Worm (Caenorhabditis elegans) whole organism, late embryonic: ENCODE results near the gene dhhc-6.
A peak's percentile ranks its signal among the peaks of the same experiment; 100 is the strongest.

Experiments
- C08G9.2 ChIP-seq: sonication (generic microtip); optimal IDR thresholded peaks from 2 replicates; lab custom pipeline; 2016; ENCODE audit warnings: mild to moderate bottlenecking, missing genetic modification characterization, moderate library complexity, missing compliant biosample characterization
- C38D4.7 ChIP-seq: fragments of 200-800 bp; sonication (Bioruptor generic); optimal IDR thresholded peaks from 2 replicates; lab custom pipeline; 2018; ENCODE audit warnings: mild to moderate bottlenecking, missing genetic modification characterization, moderate library complexity, missing compliant biosample characterization
- K02D7.2 ChIP-seq: sonication (generic microtip); optimal IDR thresholded peaks from 2 replicates; lab custom pipeline; 2017; ENCODE audit warnings: mild to moderate bottlenecking, missing genetic modification characterization, missing compliant biosample characterization
- T23F11.4 ChIP-seq: fragments of 200-800 bp; sonication (Bioruptor generic); optimal IDR thresholded peaks from 2 replicates; lab custom pipeline; 2018; ENCODE audit warnings: mild to moderate bottlenecking, missing genetic modification characterization, missing compliant biosample characterization
- ama-1 ChIP-seq: fragments of 150-350 bp; optimal IDR thresholded peaks from 2 replicates; lab custom pipeline; 2014
- ceh-2 ChIP-seq: sonication (generic microtip); optimal IDR thresholded peaks from 2 replicates; lab custom pipeline; 2016; ENCODE audit warnings: missing genotype, missing genetic modification characterization, missing compliant biosample characterization
- ceh-22 ChIP-seq: sonication (generic microtip); optimal IDR thresholded peaks from 2 replicates; lab custom pipeline; 2017; ENCODE audit warnings: missing biosample characterization, missing genetic modification characterization
- ceh-24 ChIP-seq: sonication (generic microtip); optimal IDR thresholded peaks from 2 replicates; lab custom pipeline; 2016; ENCODE audit warnings: mild to moderate bottlenecking, missing genetic modification characterization, missing compliant biosample characterization
- ceh-30 ChIP-seq: fragments of 150-350 bp; optimal IDR thresholded peaks from 2 replicates; lab custom pipeline; 2014; ENCODE audit warnings: missing biosample characterization, missing genetic modification characterization
- ceh-31 ChIP-seq: sonication (generic microtip); optimal IDR thresholded peaks from 2 replicates; lab custom pipeline; 2016; ENCODE audit warnings: missing genetic modification characterization, missing compliant biosample characterization
- ceh-45 ChIP-seq: fragments of 200-800 bp; sonication (Bioruptor generic); IDR thresholded peaks from 2 replicates; pipeline ENCODE4 v1.3.6; 2022; ENCODE audit warnings: missing genetic modification reagents, missing genetic modification characterization, missing compliant biosample characterization
- ceh-48 ChIP-seq: sonication (generic microtip); optimal IDR thresholded peaks from 2 replicates; lab custom pipeline; 2016; ENCODE audit warnings: missing genetic modification characterization, inconsistent platforms, missing compliant biosample characterization
- ceh-6 ChIP-seq: fragments of 200-800 bp; sonication (Bioruptor generic); optimal IDR thresholded peaks from 2 replicates; lab custom pipeline; 2018; ENCODE audit warnings: mild to moderate bottlenecking, missing genetic modification characterization, missing compliant biosample characterization
- ceh-9 ChIP-seq: sonication (generic microtip); optimal IDR thresholded peaks from 2 replicates; lab custom pipeline; 2016; ENCODE audit warnings: mild to moderate bottlenecking, missing genetic modification characterization, inconsistent platforms, missing compliant biosample characterization
- che-1 ChIP-seq: sonication (generic microtip); optimal IDR thresholded peaks from 2 replicates; lab custom pipeline; 2016; ENCODE audit warnings: mild to moderate bottlenecking, missing genetic modification characterization, missing compliant biosample characterization
- dve-1 ChIP-seq: sonication (generic microtip); optimal IDR thresholded peaks from 2 replicates; lab custom pipeline; 2017; ENCODE audit warnings: antibody characterized with exemption, mild to moderate bottlenecking, missing genetic modification characterization, missing compliant biosample characterization
- elt-2 ChIP-seq: sonication (generic microtip); optimal IDR thresholded peaks from 2 replicates; lab custom pipeline; 2016; ENCODE audit warnings: missing genetic modification reagents, missing genetic modification characterization, missing compliant biosample characterization
- elt-4 ChIP-seq: sonication (generic microtip); optimal IDR thresholded peaks from 2 replicates; lab custom pipeline; 2016; ENCODE audit warnings: missing genetic modification characterization, missing compliant biosample characterization
- ets-4 ChIP-seq: sonication (generic microtip); optimal IDR thresholded peaks from 2 replicates; lab custom pipeline; 2016; ENCODE audit warnings: missing genetic modification characterization, missing compliant biosample characterization
- hlh-13 ChIP-seq: fragments of 200-800 bp; sonication (Bioruptor generic); optimal IDR thresholded peaks from 2 replicates; lab custom pipeline; 2018; ENCODE audit warnings: mild to moderate bottlenecking, missing genetic modification characterization, missing compliant biosample characterization
- hlh-6 ChIP-seq: sonication (generic microtip); optimal IDR thresholded peaks from 2 replicates; lab custom pipeline; 2016; ENCODE audit warnings: missing genotype, missing genetic modification characterization, missing compliant biosample characterization
- lim-6 ChIP-seq: sonication (generic microtip); optimal IDR thresholded peaks from 2 replicates; lab custom pipeline; 2016; ENCODE audit warnings: missing genetic modification characterization, missing compliant biosample characterization
- lin-11 ChIP-seq: fragments of 200-800 bp; sonication (Bioruptor generic); optimal IDR thresholded peaks from 2 replicates; lab custom pipeline; 2018; ENCODE audit warnings: mild to moderate bottlenecking, missing genetic modification characterization, missing compliant biosample characterization
- nfya-1 ChIP-seq: sonication (generic microtip); optimal IDR thresholded peaks from 2 replicates; lab custom pipeline; 2017; ENCODE audit warnings: missing genetic modification characterization, mild to moderate bottlenecking, missing compliant biosample characterization, antibody characterized with exemption, moderate library complexity
- nhr-11 ChIP-seq: fragments of 150-350 bp; optimal IDR thresholded peaks from 2 replicates; lab custom pipeline; 2014; ENCODE audit warnings: missing biosample characterization, missing genetic modification characterization
- npax-4 ChIP-seq: sonication (generic microtip); optimal IDR thresholded peaks from 2 replicates; lab custom pipeline; 2016; ENCODE audit warnings: missing genetic modification characterization, missing compliant biosample characterization
- pat-9 ChIP-seq: fragments of 200-800 bp; sonication (Bioruptor generic); optimal IDR thresholded peaks from 2 replicates; lab custom pipeline; 2018; ENCODE audit warnings: mild to moderate bottlenecking, missing genetic modification characterization, moderate library complexity, missing compliant biosample characterization
- pax-1 ChIP-seq: fragments of 150-350 bp; optimal IDR thresholded peaks from 2 replicates; lab custom pipeline; 2014; ENCODE audit warnings: missing biosample characterization, missing genetic modification characterization
- pha-4 ChIP-seq: fragments of 150-350 bp; optimal IDR thresholded peaks from 2 replicates; lab custom pipeline; 2018; ENCODE audit warnings: missing biosample characterization, missing genetic modification reagents, missing genetic modification characterization
- rnt-1 ChIP-seq: sonication (generic microtip); optimal IDR thresholded peaks from 2 replicates; lab custom pipeline; 2016; ENCODE audit warnings: missing genetic modification characterization, missing compliant biosample characterization
- sox-2 ChIP-seq: fragments of 200-800 bp; sonication (Bioruptor generic); IDR thresholded peaks from 2 replicates; pipeline ENCODE4 v1.3.6; 2022; ENCODE audit warnings: missing genetic modification reagents, missing genetic modification characterization, missing compliant biosample characterization
- tbx-2 ChIP-seq: sonication (generic microtip); optimal IDR thresholded peaks from 2 replicates; lab custom pipeline; 2016; ENCODE audit warnings: missing genetic modification characterization, missing compliant biosample characterization
- ttx-3 ChIP-seq: sonication (generic microtip); optimal IDR thresholded peaks from 2 replicates; lab custom pipeline; 2016; ENCODE audit warnings: missing genetic modification reagents, missing genetic modification characterization, missing compliant biosample characterization
- unc-3 ChIP-seq, 2 experiments: fragments of 200-800 bp in 1 of 2; sonication (Bioruptor generic) in 1 of 2; sonication (generic microtip) in 1 of 2; conservative IDR thresholded peaks in 1 of 2; optimal IDR thresholded peaks in 1 of 2; 2 replicates each; pipeline versions ENCODE4 v1.3.6 to Lab custom; 2016 to 2022; ENCODE audit warnings: missing compliant biosample characterization in 2 of 2, missing genetic modification characterization in 2 of 2, missing genetic modification reagents in 1 of 2
- unc-55 ChIP-seq: sonication (generic microtip); optimal IDR thresholded peaks from 2 replicates; lab custom pipeline; 2017; ENCODE audit warnings: missing biosample characterization, missing genetic modification reagents, missing genetic modification characterization
- zip-5 ChIP-seq: sonication (generic microtip); optimal IDR thresholded peaks from 2 replicates; lab custom pipeline; 2016; ENCODE audit warnings: missing genetic modification characterization, missing compliant biosample characterization

Gene dhhc-6

DNA sequence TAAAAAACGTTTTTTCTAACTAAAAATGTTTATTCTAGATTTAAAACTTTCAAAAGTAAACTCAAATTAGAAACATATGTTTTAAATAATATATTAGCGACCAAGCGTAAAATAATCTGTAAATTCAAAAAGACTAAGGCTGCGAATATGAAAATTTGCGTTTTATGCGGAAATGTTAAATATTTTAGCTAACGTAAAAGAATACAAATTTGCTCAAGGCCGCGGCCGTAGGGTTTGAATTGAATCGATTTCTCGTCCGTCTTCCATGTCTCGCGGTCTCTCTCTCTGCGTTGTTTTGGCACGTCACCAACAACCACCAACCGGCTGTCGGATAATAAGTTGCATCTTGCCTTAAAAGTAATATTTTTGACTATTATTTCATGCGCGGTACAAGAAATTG is 30.9 kb upstream of the dhhc-6 start, which contains the start of gene F11A10.5:
TSS of gene F11A10.5 (plus strand) at position 301 of the 400 bp plus-strand sequence.
- TF ChIP-seq lin-11 (tag; lab: Kevin White, UChicago) (no peak), hlh-6 (tag; lab: Kevin White, UChicago) (no peak), zip-5 (tag; lab: Kevin White, UChicago) (peak; percentile 16), ceh-48 (peak; percentile 47), ceh-45 (GFP tag; lab: Robert Waterston, UW) (no peak), dve-1 (tag; lab: Kevin White, UChicago) (no peak), rnt-1 (tag; lab: Kevin White, UChicago) (no peak), ets-4 (no peak), ceh-31 (tag; lab: Kevin White, UChicago) (peak; percentile 10)

DNA sequence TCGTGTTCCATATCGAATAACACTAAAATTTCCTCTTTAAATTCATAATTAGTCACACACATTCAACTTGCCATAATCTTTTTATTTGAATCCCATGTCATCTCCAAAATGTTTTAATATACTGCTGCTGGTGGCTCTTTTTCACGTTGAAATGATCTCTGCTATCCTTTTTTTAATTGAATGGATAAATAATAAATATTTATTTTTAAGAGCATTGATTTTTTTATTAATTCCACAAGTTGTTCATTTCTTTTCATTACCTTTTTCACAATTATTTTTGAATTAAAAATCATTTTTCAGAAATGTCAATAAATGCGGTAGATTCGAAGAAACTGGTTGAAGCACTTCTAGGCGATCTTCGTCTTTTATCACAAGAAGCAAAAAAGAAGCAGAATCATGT is 28.3 kb upstream of the dhhc-6 start, which contains the start of gene mon-2:
TSS of gene mon-2 (plus strand) at position 301 of the 400 bp plus-strand sequence.
- TF ChIP-seq lim-6 (tag; lab: Kevin White, UChicago) (no peak), ceh-30 (no peak), unc-3 (GFP tag; conservative IDR thresholded peaks at IDR 0.05; lab: Robert Waterston, UW) (no peak), unc-3 (tag; optimal IDR thresholded peaks at IDR 0.05; lab: Kevin White, UChicago) (no peak), nhr-11 (tag; lab: Kevin White, UChicago) (no peak), sox-2 (GFP tag; lab: Robert Waterston, UW) (no peak), ceh-2 (no peak), elt-4 (no peak), che-1 (tag; lab: Kevin White, UChicago) (no peak), pax-1 (tag; lab: Kevin White, UChicago) (no peak), ceh-22 (no peak), dve-1 (tag; lab: Kevin White, UChicago) (no peak), tbx-2 (tag; lab: Kevin White, UChicago) (no peak), ceh-6 (no peak), T23F11.4 (GFP tag; lab: Kevin White, UChicago) (no peak), ama-1 (lab: Kevin White, UChicago) (no peak), ceh-31 (tag; lab: Kevin White, UChicago) (no peak)

DNA sequence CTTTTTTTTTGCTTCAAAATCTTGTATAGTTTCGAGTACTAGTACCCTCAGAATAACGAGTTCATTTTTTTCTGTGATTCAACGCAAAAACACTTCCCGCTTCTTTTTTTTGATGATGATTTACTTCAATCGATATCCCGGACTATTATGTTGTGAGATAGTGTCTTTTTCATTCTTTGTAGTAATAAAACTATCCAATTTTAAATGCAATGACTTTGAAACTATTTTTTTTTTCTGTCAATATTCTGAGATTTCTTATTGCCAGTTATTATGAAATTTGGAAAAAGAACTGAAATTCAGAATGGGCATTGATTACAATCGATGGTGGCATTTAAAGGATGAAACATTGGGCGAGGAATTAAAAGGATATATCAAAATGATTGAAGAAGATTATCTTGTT is 19.2 kb upstream of the dhhc-6 start, which contains the start of gene M18.3:
TSS of gene M18.3 (plus strand) at position 301 of the 400 bp plus-strand sequence.
- TF ChIP-seq elt-4: no peak
- TF ChIP-seq nhr-11 (tag; lab: Kevin White, UChicago): no peak
- no peak for TF ChIP-seq ceh-31 (tag; lab: Kevin White, UChicago)
- no peak for TF ChIP-seq C08G9.2 (tag; lab: Kevin White, UChicago)
- no peak for TF ChIP-seq pax-1 (tag; lab: Kevin White, UChicago)
- TF ChIP-seq elt-2: no peak
- no peak for TF ChIP-seq unc-55 (GFP tag; lab: Kevin White, UChicago)
- no peak for TF ChIP-seq npax-4 (tag; lab: Kevin White, UChicago)
- TF ChIP-seq hlh-13 (GFP tag; lab: Kevin White, UChicago): no peak
- TF ChIP-seq ceh-9 (tag; lab: Kevin White, UChicago): no peak
- no peak for TF ChIP-seq C38D4.7
- TF ChIP-seq ceh-24 (tag; lab: Kevin White, UChicago): no peak
- no peak for TF ChIP-seq ttx-3

DNA sequence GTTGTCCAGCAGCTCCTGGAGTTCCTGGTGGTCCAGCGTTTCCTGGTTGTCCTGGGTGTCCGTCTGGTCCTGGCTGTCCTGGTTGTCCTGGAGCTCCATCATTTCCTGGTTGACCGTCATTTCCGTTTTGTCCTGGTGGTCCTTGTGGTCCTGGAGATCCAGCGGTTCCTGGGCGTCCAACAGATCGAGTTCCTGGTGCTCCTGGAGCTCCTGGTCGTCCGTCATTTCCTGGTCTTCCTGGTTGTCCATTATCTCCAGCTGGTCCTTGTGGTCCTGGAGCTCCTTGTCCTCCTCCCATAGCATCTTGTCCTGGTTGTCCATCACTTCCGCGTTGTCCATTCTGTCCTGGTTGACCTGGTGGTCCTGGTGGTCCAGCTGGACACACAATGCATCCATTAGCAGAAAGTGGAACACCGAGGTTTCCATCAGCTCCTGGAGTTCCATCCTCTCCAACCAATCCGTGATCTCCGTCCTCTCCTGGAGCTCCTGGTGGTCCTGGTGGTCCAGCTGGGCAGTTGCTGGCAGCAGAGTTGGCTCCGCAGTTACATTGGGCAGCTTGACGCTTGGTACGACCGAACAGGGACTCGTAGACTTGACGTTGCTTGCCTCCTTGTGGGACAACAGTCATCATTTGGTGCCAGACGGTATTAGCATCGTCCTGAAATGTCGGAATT is 15.6 kb upstream of the dhhc-6 start:
- TF ChIP-seq K02D7.2 (tag; lab: Kevin White, UChicago): no peak
- peak; percentile 38 for TF ChIP-seq elt-4
- TF ChIP-seq pha-4 (tag; lab: Kevin White, UChicago): no peak

DNA sequence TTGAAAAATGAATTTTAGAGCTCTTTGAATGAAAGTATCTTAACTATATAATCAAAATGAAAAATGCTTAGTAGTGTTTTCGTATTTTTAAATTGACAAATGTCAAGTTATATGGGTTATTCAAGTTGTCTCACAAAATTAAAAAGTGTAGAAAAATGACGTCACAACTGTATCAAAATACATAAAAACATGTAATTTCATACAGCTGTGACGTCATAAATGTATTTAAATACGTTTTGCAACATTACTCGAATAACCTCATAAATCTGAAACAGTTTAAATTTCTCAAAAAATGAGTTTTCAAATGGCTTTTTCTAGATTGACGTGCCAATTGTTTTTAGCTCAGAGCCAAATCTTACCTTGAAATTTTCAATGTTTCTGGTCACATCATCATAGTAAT is 15.0 kb upstream of the dhhc-6 start:
- TF ChIP-seq nfya-1 (tag; lab: Kevin White, UChicago) (no peak), pat-9 (no peak), ama-1 (lab: Kevin White, UChicago) (no peak)
